Worm (Caenorhabditis elegans) whole organism, L1 larva: ENCODE measurements around the gene paqr-3.

Experiments
- C04F5.9 ChIP-seq: sonication (generic microtip); optimal IDR thresholded peaks from 2 replicates; lab custom pipeline; 2016; ENCODE audit warnings: missing genetic modification characterization, missing compliant biosample characterization
- F16B12.6 ChIP-seq: fragments of 150-350 bp; optimal IDR thresholded peaks from 2 replicates; lab custom pipeline; 2014; ENCODE audit warnings: missing biosample characterization, missing genetic modification characterization
- Y116A8C.19 ChIP-seq: sonication (generic microtip); optimal IDR thresholded peaks from 2 replicates; lab custom pipeline; 2016; ENCODE audit warnings: missing compliant biosample characterization, missing genetic modification characterization, borderline replicate concordance
- ceh-8 ChIP-seq: fragments of 200-800 bp; sonication (Bioruptor generic); optimal IDR thresholded peaks from 2 replicates; lab custom pipeline; 2018; ENCODE audit warnings: mild to moderate bottlenecking, missing genetic modification characterization, moderate library complexity, missing compliant biosample characterization
- ceh-88 ChIP-seq: fragments of 200-800 bp; sonication (Bioruptor generic); IDR thresholded peaks from 2 replicates; pipeline ENCODE4 v1.3.6; 2022; ENCODE audit warnings: missing genetic modification characterization, missing compliant biosample characterization
- dsc-1 ChIP-seq: sonication (generic microtip); optimal IDR thresholded peaks from 2 replicates; lab custom pipeline; 2016; ENCODE audit warnings: mild to moderate bottlenecking, missing genetic modification characterization, missing compliant biosample characterization
- efl-1 ChIP-seq, 4 experiments: fragments of 150-350 bp; optimal IDR thresholded peaks in 3 of 4; peaks in 1 of 4; 1 replicate in 1 of 4; 2 replicates in 3 of 4; lab custom pipeline; 2014; ENCODE audit warnings: missing biosample characterization in 2 of 4, missing genetic modification characterization in 2 of 4, missing genetic modification reagents in 2 of 4
- efl-3 ChIP-seq: fragments of 200-800 bp; sonication (Bioruptor generic); optimal IDR thresholded peaks from 2 replicates; lab custom pipeline; 2018; ENCODE audit warnings: mild to moderate bottlenecking, missing genetic modification characterization, missing compliant biosample characterization
- egl-13 ChIP-seq: sonication (generic microtip); optimal IDR thresholded peaks from 2 replicates; lab custom pipeline; 2016; ENCODE audit warnings: missing genotype, missing genetic modification reagents, missing genetic modification characterization, missing compliant biosample characterization
- egl-27 ChIP-seq, 2 experiments: fragments of 150-350 bp in 1 of 2; sonication (generic microtip); optimal IDR thresholded peaks; 3 replicates each; lab custom pipeline; 2017 to 2018; ENCODE audit warnings: missing biosample characterization in 2 of 2, missing genetic modification characterization in 2 of 2, missing genetic modification reagents in 2 of 2
- ets-5 ChIP-seq: fragments of 200-800 bp; sonication (Bioruptor generic); IDR thresholded peaks from 2 replicates; pipeline ENCODE4 v1.3.6; 2022; ENCODE audit warnings: missing genetic modification characterization, missing compliant biosample characterization
- hlh-17 ChIP-seq: fragments of 200-800 bp; sonication (Bioruptor generic); optimal IDR thresholded peaks from 2 replicates; lab custom pipeline; 2018; ENCODE audit warnings: missing genetic modification characterization, mild to moderate bottlenecking, missing compliant biosample characterization, moderate library complexity, borderline replicate concordance
- hlh-4 ChIP-seq: sonication (generic microtip); optimal IDR thresholded peaks from 2 replicates; lab custom pipeline; 2016; ENCODE audit warnings: mild to moderate bottlenecking, missing genetic modification characterization, missing compliant biosample characterization
- lin-39 ChIP-seq: fragments of 150-350 bp; optimal IDR thresholded peaks from 2 replicates; lab custom pipeline; 2014; ENCODE audit warnings: missing biosample characterization, missing genetic modification reagents, missing genetic modification characterization
- mef-2 ChIP-seq: fragments of 150-350 bp; optimal IDR thresholded peaks from 2 replicates; lab custom pipeline; 2014; ENCODE audit warnings: missing biosample characterization, missing genetic modification characterization
- nhr-12 ChIP-seq: sonication (generic microtip); optimal IDR thresholded peaks from 2 replicates; lab custom pipeline; 2017; ENCODE audit warnings: missing biosample characterization, missing genetic modification characterization
- nhr-237 ChIP-seq: fragments of 150-350 bp; optimal IDR thresholded peaks from 2 replicates; lab custom pipeline; 2014; ENCODE audit warnings: missing biosample characterization, missing genetic modification characterization
- nhr-28 ChIP-seq: fragments of 150-350 bp; optimal IDR thresholded peaks from 2 replicates; lab custom pipeline; 2014; ENCODE audit warnings: missing biosample characterization, missing genetic modification characterization
- nhr-71 ChIP-seq: sonication (generic microtip); optimal IDR thresholded peaks from 2 replicates; lab custom pipeline; 2016; ENCODE audit warnings: mild to moderate bottlenecking, missing genetic modification characterization, moderate library complexity, missing compliant biosample characterization
- nhr-76 ChIP-seq: sonication (generic microtip); optimal IDR thresholded peaks from 2 replicates; lab custom pipeline; 2017; ENCODE audit warnings: missing biosample characterization, missing genetic modification characterization
- pax-3 ChIP-seq: fragments of 200-800 bp; sonication (Bioruptor generic); optimal IDR thresholded peaks from 2 replicates; lab custom pipeline; 2018; ENCODE audit warnings: mild to moderate bottlenecking, missing genetic modification characterization, moderate library complexity, missing compliant biosample characterization
- sup-37 ChIP-seq: fragments of 200-800 bp; sonication (Bioruptor generic); optimal IDR thresholded peaks from 2 replicates; lab custom pipeline; 2018; ENCODE audit warnings: mild to moderate bottlenecking, missing genetic modification characterization, missing compliant biosample characterization
- unc-130 ChIP-seq: fragments of 150-350 bp; optimal IDR thresholded peaks from 2 replicates; lab custom pipeline; 2017; ENCODE audit warnings: missing biosample characterization, missing genetic modification characterization, inconsistent platforms
- unc-30 ChIP-seq: sonication (generic microtip); optimal IDR thresholded peaks from 2 replicates; lab custom pipeline; 2017; ENCODE audit warnings: missing biosample characterization, missing genetic modification characterization
- unc-86 ChIP-seq: sonication (generic microtip); optimal IDR thresholded peaks from 2 replicates; lab custom pipeline; 2016; ENCODE audit warnings: missing genetic modification characterization, missing compliant biosample characterization
- unc-98 ChIP-seq: fragments of 200-800 bp; sonication (Bioruptor generic); IDR thresholded peaks from 2 replicates; pipeline ENCODE4 v1.3.6; 2022; ENCODE audit warnings: missing genetic modification characterization, missing compliant biosample characterization
- zip-4 ChIP-seq: fragments of 200-800 bp; sonication (Bioruptor generic); optimal IDR thresholded peaks from 2 replicates; lab custom pipeline; 2018; ENCODE audit warnings: mild to moderate bottlenecking, missing genetic modification characterization, moderate library complexity, missing compliant biosample characterization
- ztf-11 ChIP-seq, 2 experiments: sonication (generic microtip); optimal IDR thresholded peaks; 2 replicates each; lab custom pipeline; 2016 to 2017; ENCODE audit warnings: missing genetic modification characterization in 2 of 2, missing biosample characterization in 1 of 2, missing compliant biosample characterization in 1 of 2
- ztf-4 ChIP-seq: fragments of 150-350 bp; optimal IDR thresholded peaks from 2 replicates; lab custom pipeline; 2014; ENCODE audit warnings: missing biosample characterization, missing genetic modification characterization

paqr-3 gene

DNA sequence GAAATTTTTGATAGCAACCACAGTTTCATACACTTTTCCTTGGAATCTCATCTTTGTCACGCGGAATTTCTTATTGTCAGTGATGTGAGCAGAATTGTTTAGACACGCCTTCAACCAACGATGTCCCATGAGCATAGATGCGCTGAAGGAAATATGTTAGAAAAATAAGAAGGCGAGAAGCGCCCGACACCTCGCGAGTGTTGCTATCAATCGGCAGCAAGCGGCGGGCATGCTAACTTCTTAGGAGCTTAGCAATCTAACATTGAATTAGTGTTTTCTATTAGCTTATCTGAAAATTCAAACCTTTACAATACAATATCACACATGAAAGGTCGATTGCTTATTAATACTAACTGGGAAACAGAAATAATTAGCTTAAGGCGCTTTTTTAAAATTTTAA is 47.7 kb downstream of the paqr-3 start:
- TF ChIP-seq nhr-237 (tag; lab: Kevin White, UChicago) = no peak
- no peak for TF ChIP-seq ceh-8 (GFP tag; lab: Kevin White, UChicago)
- TF ChIP-seq sup-37 (GFP tag; lab: Kevin White, UChicago) = no peak
- no peak for TF ChIP-seq hlh-17 (GFP tag; lab: Kevin White, UChicago)
- TF ChIP-seq F16B12.6 (tag; lab: Kevin White, UChicago) = no peak
- no peak for TF ChIP-seq Y116A8C.19
- no peak for TF ChIP-seq nhr-12 (tag; lab: Kevin White, UChicago)
- no peak for TF ChIP-seq dsc-1 (tag; lab: Kevin White, UChicago)
- TF ChIP-seq unc-86 (tag; lab: Kevin White, UChicago) = no peak
- no peak for TF ChIP-seq pax-3 (tag; lab: Kevin White, UChicago)
- TF ChIP-seq lin-39 (tag; lab: Kevin White, UChicago) = no peak
- no peak for TF ChIP-seq nhr-28 (tag; lab: Kevin White, UChicago)
- no peak for TF ChIP-seq efl-3 (GFP tag; lab: Kevin White, UChicago)
- no peak for TF ChIP-seq efl-1 (optimal IDR thresholded peaks at IDR 0.05; lab: Kevin White, UChicago)
- TF ChIP-seq efl-1 (GFP tag; optimal IDR thresholded peaks at IDR 0.05 in 1 of 2; lab: Kevin White, UChicago) = no peak
- no peak for TF ChIP-seq egl-27 (tag; optimal IDR thresholded peaks at IDR 0.05; lab: Kevin White, UChicago)
- no peak for TF ChIP-seq unc-130 (tag; lab: Kevin White, UChicago)
- no peak for TF ChIP-seq unc-98 (GFP tag; lab: Robert Waterston, UW)
- TF ChIP-seq nhr-76 (tag; lab: Kevin White, UChicago) = no peak
- TF ChIP-seq hlh-4 = no peak
- no peak for TF ChIP-seq mef-2 (tag; lab: Kevin White, UChicago)

DNA sequence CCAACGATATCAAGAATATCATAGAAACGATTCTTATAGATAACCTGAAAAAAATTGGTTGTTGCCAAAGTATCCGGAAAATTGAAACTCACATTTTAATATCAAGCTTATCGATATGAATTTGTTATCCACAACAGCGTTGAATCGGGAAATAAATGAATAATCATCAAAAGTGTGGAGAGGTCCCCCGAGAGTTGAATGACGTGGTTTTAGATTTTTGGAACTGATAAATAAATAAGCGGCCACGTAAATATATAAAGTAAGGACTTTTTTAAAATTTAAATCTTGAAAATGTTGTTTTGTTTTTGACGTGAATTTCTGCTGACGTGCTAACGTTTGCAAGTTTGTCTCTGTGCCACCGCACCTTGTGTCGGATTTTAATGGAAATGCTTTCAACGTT is 49.1 kb downstream of the paqr-3 start, which contains the start of gene Y67A10A.3:
Y67A10A.3 (minus strand) TSS at position 101 of the 400 bp plus-strand sequence.
- TF ChIP-seq ztf-4 (no peak), nhr-76 (tag; lab: Kevin White, UChicago) (no peak), egl-13 (tag; lab: Kevin White, UChicago) (no peak), nhr-71 (no peak), C04F5.9 (tag; lab: Kevin White, UChicago) (no peak), efl-3 (GFP tag; lab: Kevin White, UChicago) (no peak), zip-4 (GFP tag; lab: Kevin White, UChicago) (no peak), ets-5 (GFP tag; lab: Robert Waterston, UW) (no peak), ceh-88 (GFP tag; lab: Robert Waterston, UW) (no peak), F16B12.6 (tag; lab: Kevin White, UChicago) (no peak), unc-30 (no peak), ztf-11 (tag; optimal IDR thresholded peaks at IDR 0.05; lab: Kevin White, UChicago) (no peak)
